Worm (Caenorhabditis elegans): ENCODE results near the gene snap-29.

DNA sequence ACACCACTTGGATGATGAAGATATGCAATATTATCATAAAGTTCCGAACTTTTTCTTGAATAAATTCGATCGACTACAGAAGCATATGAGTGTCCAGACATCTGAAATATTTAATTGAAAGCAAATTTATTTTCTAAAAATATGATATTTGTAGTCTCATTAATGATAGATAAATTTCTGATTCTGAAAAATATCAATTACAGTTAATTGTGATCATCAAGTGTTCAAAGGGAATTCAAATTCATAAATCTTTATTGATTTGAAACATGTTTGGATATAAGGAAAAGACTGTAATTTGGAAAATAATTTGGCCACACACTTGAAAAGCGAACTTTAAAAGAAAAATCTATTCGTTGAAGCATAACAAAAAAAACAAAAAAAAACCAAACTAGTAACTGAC lies 31.2 kb downstream of the snap-29 start, which contains the start of gene F54F2.7:
- TF ChIP-seq hmg-4 (GFP tag; optimal IDR thresholded peaks at IDR 0.05) (no peak), ama-1 (optimal IDR thresholded peaks at IDR 0.05) (no peak), scrt-1 (GFP tag; IDR thresholded peaks at IDR 0.05) (no peak)
